Worm (Caenorhabditis elegans) whole organism, late embryonic: ENCODE measurements around the gene Y54G2A.45.

Source experiments
- ama-1 ChIP-seq: fragments of 150-350 bp; optimal IDR thresholded peaks from 2 replicates; lab custom pipeline; 2014
- ceh-48 ChIP-seq: sonication (generic microtip); optimal IDR thresholded peaks from 2 replicates; lab custom pipeline; 2016; ENCODE audit warnings: missing genetic modification characterization, inconsistent platforms, missing compliant biosample characterization
- ceh-9 ChIP-seq: sonication (generic microtip); optimal IDR thresholded peaks from 2 replicates; lab custom pipeline; 2016; ENCODE audit warnings: mild to moderate bottlenecking, missing genetic modification characterization, inconsistent platforms, missing compliant biosample characterization
- fkh-10 ChIP-seq: fragments of 150-350 bp; optimal IDR thresholded peaks from 2 replicates; lab custom pipeline; 2014; ENCODE audit warnings: missing biosample characterization, missing genetic modification reagents, missing genetic modification characterization
- fkh-6 ChIP-seq: sonication (generic microtip); optimal IDR thresholded peaks from 2 replicates; lab custom pipeline; 2016; ENCODE audit warnings: missing genetic modification characterization, missing compliant biosample characterization
- hlh-13 ChIP-seq: fragments of 200-800 bp; sonication (Bioruptor generic); optimal IDR thresholded peaks from 2 replicates; lab custom pipeline; 2018; ENCODE audit warnings: mild to moderate bottlenecking, missing genetic modification characterization, missing compliant biosample characterization
- hlh-30 ChIP-seq: sonication (generic microtip); optimal IDR thresholded peaks from 2 replicates; lab custom pipeline; 2017; ENCODE audit warnings: antibody characterized with exemption, missing genetic modification characterization, missing compliant biosample characterization; ENCODE audit not compliant: insufficient read depth
- pha-4 ChIP-seq: fragments of 150-350 bp; optimal IDR thresholded peaks from 2 replicates; lab custom pipeline; 2018; ENCODE audit warnings: missing biosample characterization, missing genetic modification reagents, missing genetic modification characterization
- pros-1 ChIP-seq: fragments of 150-350 bp; optimal IDR thresholded peaks from 2 replicates; lab custom pipeline; 2014; ENCODE audit warnings: missing biosample characterization, missing genetic modification reagents, missing genetic modification characterization
- tbx-2 ChIP-seq: sonication (generic microtip); optimal IDR thresholded peaks from 2 replicates; lab custom pipeline; 2016; ENCODE audit warnings: missing genetic modification characterization, missing compliant biosample characterization
- ttx-3 ChIP-seq: sonication (generic microtip); optimal IDR thresholded peaks from 2 replicates; lab custom pipeline; 2016; ENCODE audit warnings: missing genetic modification reagents, missing genetic modification characterization, missing compliant biosample characterization
- zip-5 ChIP-seq: sonication (generic microtip); optimal IDR thresholded peaks from 2 replicates; lab custom pipeline; 2016; ENCODE audit warnings: missing genetic modification characterization, missing compliant biosample characterization

DNA sequence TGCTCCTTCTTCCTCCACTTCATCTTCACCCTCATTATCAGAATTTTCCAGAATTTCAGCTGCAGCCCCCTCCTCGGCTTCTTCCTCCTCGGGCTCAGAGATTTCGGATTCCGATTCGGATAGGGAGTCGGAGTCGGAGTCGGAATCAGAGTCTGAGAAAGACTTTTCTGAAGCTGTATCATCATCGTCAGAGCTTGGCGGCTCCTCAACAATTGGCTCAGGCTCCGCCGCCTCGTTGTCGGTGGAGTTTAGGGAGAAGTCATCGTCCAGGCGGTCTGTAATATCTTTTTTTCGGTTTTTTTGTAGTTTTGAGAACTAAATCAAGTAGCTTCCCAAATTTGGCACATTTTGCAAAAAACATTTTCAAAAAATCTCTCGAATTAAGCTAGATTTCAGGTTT, 34.8 kb upstream of the Y54G2A.45 start:
- no peak for TF ChIP-seq fkh-10 (GFP tag; lab: Kevin White, UChicago)
- TF ChIP-seq ama-1 (lab: Kevin White, UChicago), result no peak
- no peak for TF ChIP-seq zip-5 (tag; lab: Kevin White, UChicago)
- TF ChIP-seq pha-4, result no peak
- TF ChIP-seq hlh-13, result no peak
- no peak for TF ChIP-seq ceh-9 (tag; lab: Kevin White, UChicago)
- no peak for TF ChIP-seq hlh-30 (tag; lab: Kevin White, UChicago)
- no peak for TF ChIP-seq ttx-3
- no peak for TF ChIP-seq pros-1
- TF ChIP-seq ceh-48 (tag; lab: Kevin White, UChicago), result no peak
- no peak for TF ChIP-seq fkh-6 (tag; lab: Kevin White, UChicago)
- TF ChIP-seq tbx-2, result no peak
